Fruit fly (Drosophila melanogaster) whole organism, embryonic: ENCODE results near the gene IKKepsilon.

ENCODE experiments used
- Atf6 ChIP-seq: fragments of 200-800 bp; sonication (Bioruptor generic); IDR thresholded peaks from 2 replicates; pipeline ENCODE4 v1.3.6; 2022; ENCODE audit warnings: missing biosample characterization, missing genetic modification characterization
- Bgb ChIP-seq: fragments of 200-800 bp; sonication (Bioruptor generic); IDR thresholded peaks from 2 replicates; pipeline ENCODE4 v1.3.6; 2022; ENCODE audit warnings: missing biosample characterization, missing genetic modification characterization; ENCODE audit not compliant: partially characterized antibody
- CG12299 ChIP-seq: fragments of 200-800 bp; sonication (Bioruptor generic); optimal IDR thresholded peaks from 2 replicates; lab custom pipeline; 2018; ENCODE audit warnings: missing biosample characterization, mild to moderate bottlenecking, missing genetic modification characterization
- CG13287 ChIP-seq: fragments of 200-800 bp; sonication (Bioruptor generic); IDR thresholded peaks from 2 replicates; pipeline ENCODE4 v1.3.6; 2022; ENCODE audit warnings: missing biosample characterization, missing genetic modification characterization; ENCODE audit not compliant: partially characterized antibody
- CG15269 ChIP-seq: fragments of 200-800 bp; sonication (Bioruptor generic); optimal IDR thresholded peaks from 2 replicates; lab custom pipeline; 2018; ENCODE audit warnings: missing biosample characterization, mild to moderate bottlenecking, missing genetic modification characterization, moderate library complexity
- CG17612 ChIP-seq: fragments of 200-800 bp; sonication (Bioruptor generic); IDR thresholded peaks from 2 replicates; pipeline ENCODE4 v1.3.6; 2022; ENCODE audit warnings: missing biosample characterization, missing genetic modification characterization
- CG4730 ChIP-seq: fragments of 200-800 bp; sonication (Bioruptor generic); IDR thresholded peaks from 2 replicates; pipeline ENCODE4 v1.3.6; 2022; ENCODE audit warnings: missing biosample characterization, missing genetic modification characterization
- CG5180 ChIP-seq: fragments of 200-800 bp; sonication (Bioruptor generic); optimal IDR thresholded peaks from 3 replicates; lab custom pipeline; 2017; ENCODE audit warnings: missing biosample characterization, missing genetic modification characterization, mild to moderate bottlenecking, moderate library complexity, missing genetic modification reagents
- CG6791 ChIP-seq: fragments of 200-800 bp; sonication (Bioruptor generic); IDR thresholded peaks from 3 replicates; pipeline ENCODE4 v1.3.6; 2022; ENCODE audit warnings: missing biosample characterization, missing genetic modification characterization; ENCODE audit not compliant: partially characterized antibody
- CG7357 ChIP-seq: fragments of 200-800 bp; sonication (Bioruptor generic); IDR thresholded peaks from 3 replicates; pipeline ENCODE4 v1.3.6; 2022; ENCODE audit warnings: missing biosample characterization, missing genetic modification characterization
- CG8359 ChIP-seq: fragments of 200-800 bp; sonication (Bioruptor generic); optimal IDR thresholded peaks from 2 replicates; lab custom pipeline; 2017; ENCODE audit warnings: missing biosample characterization, mild to moderate bottlenecking, missing genetic modification characterization, borderline replicate concordance
- CoRest ChIP-seq: fragments of 200-800 bp; sonication (Bioruptor generic); optimal IDR thresholded peaks from 3 replicates; lab custom pipeline; 2018; ENCODE audit warnings: missing biosample characterization, mild to moderate bottlenecking, missing genetic modification characterization, moderate library complexity
- D19A ChIP-seq: fragments of 200-800 bp; optimal IDR thresholded peaks from 3 replicates; lab custom pipeline; 2019; ENCODE audit warnings: missing biosample characterization, mild to moderate bottlenecking, missing genetic modification characterization, moderate library complexity
- Dfd ChIP-seq, 2 experiments: fragments of >200 bp; optimal IDR thresholded peaks; 2 replicates each; lab custom pipeline; 2017; ENCODE audit warnings: missing biosample characterization in 2 of 2, missing genetic modification characterization in 2 of 2
- Doc2 ChIP-seq: fragments of 200-800 bp; sonication (Bioruptor generic); IDR thresholded peaks from 2 replicates; pipeline ENCODE4 v1.3.6; 2022; ENCODE audit warnings: missing biosample characterization, missing genetic modification characterization
- E2f1 ChIP-seq: fragments of 200-800 bp; sonication (Bioruptor generic); IDR thresholded peaks from 2 replicates; pipeline ENCODE4 v1.3.6; 2022; ENCODE audit warnings: missing biosample characterization, missing genetic modification characterization
- ERR ChIP-seq: fragments of 200-800 bp; sonication (Bioruptor generic); optimal IDR thresholded peaks from 2 replicates; lab custom pipeline; 2016; ENCODE audit warnings: missing biosample characterization, missing genetic modification characterization
- Ets65A ChIP-seq: fragments of 200-800 bp; sonication (Bioruptor generic); peaks from one replicate; lab custom pipeline; 2016; ENCODE audit warnings: missing biosample characterization, missing genetic modification characterization
- Mad ChIP-seq: fragments of 200-800 bp; sonication (Bioruptor generic); optimal IDR thresholded peaks from 2 replicates; lab custom pipeline; 2016; ENCODE audit warnings: missing biosample characterization, missing genetic modification characterization
- Mes4 ChIP-seq: fragments of 200-800 bp; sonication (Bioruptor generic); optimal IDR thresholded peaks from 2 replicates; lab custom pipeline; 2016; ENCODE audit warnings: missing biosample characterization, missing genetic modification characterization
- Myb ChIP-seq: fragments of 200-800 bp; sonication (Bioruptor generic); optimal IDR thresholded peaks from 2 replicates; lab custom pipeline; 2016; ENCODE audit warnings: missing biosample characterization, missing genetic modification characterization
- NFAT ChIP-seq: fragments of 200-800 bp; sonication (Bioruptor generic); IDR thresholded peaks from 2 replicates; pipeline ENCODE4 v1.3.6; 2022; ENCODE audit warnings: missing biosample characterization, missing genetic modification characterization
- NfI ChIP-seq: fragments of 200-800 bp; sonication (Bioruptor generic); optimal IDR thresholded peaks from 3 replicates; lab custom pipeline; 2018; ENCODE audit warnings: missing biosample characterization, mild to moderate bottlenecking, missing genetic modification characterization, moderate library complexity
- Oli ChIP-seq: fragments of 200-800 bp; sonication (Bioruptor generic); optimal IDR thresholded peaks from 2 replicates; lab custom pipeline; 2018; ENCODE audit warnings: missing biosample characterization, mild to moderate bottlenecking, missing genetic modification characterization, moderate library complexity
- Ravus ChIP-seq: fragments of 200-800 bp; sonication (Bioruptor generic); IDR thresholded peaks from 2 replicates; pipeline ENCODE4 v1.3.6; 2022; ENCODE audit warnings: missing biosample characterization, missing genetic modification characterization
- al ChIP-seq: fragments of 200-800 bp; sonication (Bioruptor generic); IDR thresholded peaks from 2 replicates; pipeline ENCODE4 v1.3.6; 2022; ENCODE audit warnings: missing biosample characterization, missing genetic modification characterization
- ara ChIP-seq: fragments of 200-800 bp; sonication (Bioruptor generic); IDR thresholded peaks from 2 replicates; pipeline ENCODE4 v1.3.6; 2022; ENCODE audit warnings: missing biosample characterization, missing genetic modification characterization
- az2 ChIP-seq: fragments of 200-800 bp; sonication (Bioruptor generic); optimal IDR thresholded peaks from 3 replicates; lab custom pipeline; 2016; ENCODE audit warnings: missing biosample characterization, missing genetic modification characterization
- bab2 ChIP-seq: fragments of 200-800 bp; sonication (Bioruptor generic); optimal IDR thresholded peaks from 2 replicates; lab custom pipeline; 2016; ENCODE audit warnings: missing biosample characterization, missing genetic modification characterization
- bcd ChIP-seq: fragments of 200-800 bp; sonication (Bioruptor generic); optimal IDR thresholded peaks from 2 replicates; lab custom pipeline; 2017; ENCODE audit warnings: missing biosample characterization, mild to moderate bottlenecking, missing genetic modification characterization
- esg ChIP-seq: fragments of 200-800 bp; sonication (Bioruptor generic); conservative IDR thresholded peaks from 2 replicates; pipeline ENCODE4 v1.3.6; 2022; ENCODE audit warnings: missing biosample characterization, missing genetic modification characterization
- fd3F ChIP-seq: fragments of 200-800 bp; sonication (Bioruptor generic); optimal IDR thresholded peaks from 2 replicates; lab custom pipeline; 2018; ENCODE audit warnings: missing biosample characterization, mild to moderate bottlenecking, missing genetic modification characterization, moderate library complexity
- ftz-f1 ChIP-seq: fragments of 200-800 bp; sonication (Bioruptor generic); optimal IDR thresholded peaks from 2 replicates; lab custom pipeline; 2016; ENCODE audit warnings: missing biosample characterization, missing genetic modification characterization
- gcm ChIP-seq: fragments of 200-800 bp; sonication (Bioruptor generic); optimal IDR thresholded peaks from 2 replicates; lab custom pipeline; 2019; ENCODE audit warnings: missing biosample characterization, mild to moderate bottlenecking, missing genetic modification characterization, moderate library complexity
- gro ChIP-seq: fragments of 200-800 bp; sonication (Bioruptor generic); optimal IDR thresholded peaks from 2 replicates; lab custom pipeline; 2016; ENCODE audit warnings: missing biosample characterization, missing genetic modification characterization
- ken ChIP-seq: fragments of 200-800 bp; sonication (Bioruptor generic); IDR thresholded peaks from 3 replicates; pipeline ENCODE4 v1.3.6; 2022; ENCODE audit warnings: missing biosample characterization, missing genetic modification characterization
- nmo ChIP-seq: fragments of 200-800 bp; sonication (Bioruptor generic); optimal IDR thresholded peaks from 2 replicates; lab custom pipeline; 2018; ENCODE audit warnings: missing biosample characterization, mild to moderate bottlenecking, missing genetic modification characterization, moderate library complexity
- nom ChIP-seq: fragments of 200-800 bp; sonication (Bioruptor generic); optimal IDR thresholded peaks from 2 replicates; lab custom pipeline; 2017; ENCODE audit warnings: missing biosample characterization, missing genetic modification characterization, mild to moderate bottlenecking, moderate library complexity, missing genetic modification reagents
- pan ChIP-seq, 4 experiments: fragments of >200 bp in 3 of 4; fragments of 200-800 bp in 1 of 4; sonication (Bioruptor generic) in 1 of 4; optimal IDR thresholded peaks in 3 of 4; IDR thresholded peaks in 1 of 4; 2 replicates each; pipeline versions ENCODE4 v1.3.6 to Lab custom; 2017 to 2022; ENCODE audit warnings: missing biosample characterization in 2 of 4, missing genetic modification characterization in 2 of 4, mixed read lengths in 1 of 4
- row ChIP-seq: fragments of 200-800 bp; sonication (Bioruptor generic); IDR thresholded peaks from 3 replicates; pipeline ENCODE4 v1.3.6; 2022; ENCODE audit warnings: missing biosample characterization, missing genetic modification characterization
- sens-2 ChIP-seq: fragments of 200-800 bp; sonication (Bioruptor generic); IDR thresholded peaks from 2 replicates; pipeline ENCODE4 v1.3.6; 2022; ENCODE audit warnings: missing biosample characterization, missing genetic modification characterization
- slbo ChIP-seq: fragments of 200-800 bp; sonication (Bioruptor generic); IDR thresholded peaks from 2 replicates; pipeline ENCODE4 v1.3.6; 2022; ENCODE audit warnings: missing biosample characterization, missing genetic modification characterization
- sug ChIP-seq: fragments of 200-800 bp; optimal IDR thresholded peaks from 2 replicates; lab custom pipeline; 2019; ENCODE audit warnings: missing biosample characterization, mild to moderate bottlenecking, missing genetic modification characterization, moderate library complexity
- trh ChIP-seq: fragments of 200-800 bp; sonication (Bioruptor generic); optimal IDR thresholded peaks from 2 replicates; lab custom pipeline; 2016; ENCODE audit warnings: missing biosample characterization, missing genetic modification characterization
- usp ChIP-seq: fragments of >200 bp; optimal IDR thresholded peaks from 2 replicates; lab custom pipeline; 2017; ENCODE audit warnings: missing biosample characterization, missing genetic modification characterization
- vvl ChIP-seq: fragments of 200-800 bp; sonication (Bioruptor generic); IDR thresholded peaks from 2 replicates; pipeline ENCODE4 v1.3.6; 2022; ENCODE audit warnings: missing biosample characterization, missing genetic modification characterization

Gene IKKepsilon

DNA sequence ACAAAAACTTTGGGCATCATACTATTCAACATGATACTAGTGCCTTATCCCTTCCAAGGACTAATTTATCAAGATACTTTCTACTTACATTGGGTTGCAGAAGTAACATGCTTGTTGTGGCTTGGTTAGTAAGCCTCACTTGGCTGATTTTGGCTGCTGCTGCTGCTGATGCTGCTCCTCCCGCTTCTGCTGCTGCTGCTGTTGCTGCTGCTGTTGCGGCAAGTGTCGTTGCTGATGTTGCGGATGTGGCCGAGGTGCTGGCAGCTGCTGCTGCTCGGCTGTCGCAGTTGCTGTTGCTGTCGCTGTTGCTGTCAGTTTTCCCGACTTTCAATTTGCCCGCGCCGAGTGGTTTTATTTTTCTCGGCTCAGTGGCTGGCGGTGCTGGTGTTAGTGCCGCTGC is 14.2 kb downstream of the IKKepsilon start:
- TF ChIP-seq Dfd (GFP tag; optimal IDR thresholded peaks at IDR 0.05; lab: Kevin White, UChicago) (peak in 1 of 2 experiments; percentile 59), CG8359 (GFP tag; lab: Kevin White, UChicago) (no peak)

DNA sequence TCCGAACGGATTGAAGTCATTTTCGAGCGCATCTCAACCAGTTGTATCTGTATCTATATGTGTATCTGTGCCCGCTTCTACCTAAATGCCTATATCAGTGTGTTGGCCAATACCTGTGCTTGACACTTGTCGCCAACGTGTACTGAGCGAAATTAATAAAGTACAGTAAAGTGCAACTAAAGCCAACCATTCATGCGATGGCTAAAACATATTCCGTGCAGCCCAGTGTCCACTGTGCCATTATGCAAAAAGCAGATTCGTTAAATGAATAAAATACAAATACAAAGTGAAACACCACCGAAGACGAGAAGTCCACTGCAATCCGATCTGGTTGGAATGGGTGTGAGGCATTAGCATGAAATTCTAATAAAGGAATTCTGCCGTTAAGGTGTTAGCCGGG is 19.2 kb downstream of the IKKepsilon start:
- TF ChIP-seq pan (optimal IDR thresholded peaks at IDR 0.05; lab: Kevin White, UChicago) (no peak), pan (GFP tag; optimal IDR thresholded peaks at IDR 0.05 in 1 of 2, IDR thresholded peaks at IDR 0.05 in 1 of 2) (peak in 1 of 2 experiments; percentile 23), CG5180 (GFP tag; lab: Kevin White, UChicago) (peak; percentile 42), trh (GFP tag; lab: Kevin White, UChicago) (no peak), bab2 (GFP tag; lab: Kevin White, UChicago) (no peak), CG12299 (no peak), Myb (GFP tag; lab: Kevin White, UChicago) (no peak), Ravus (GFP tag; lab: Robert Waterston, UW) (no peak), Mad (GFP tag; lab: Kevin White, UChicago) (no peak), ftz-f1 (no peak), vvl (GFP tag; lab: Robert Waterston, UW) (peak; percentile 21; the same call in 1 of the 2 replicates), sens-2 (no peak), ERR (GFP tag; lab: Kevin White, UChicago) (no peak), sug (tag; lab: Kevin White, UChicago) (no peak), ara (GFP tag; lab: Robert Waterston, UW) (no peak), Ets65A (GFP tag; lab: Kevin White, UChicago) (peak; percentile 80), gcm (no peak)

DNA sequence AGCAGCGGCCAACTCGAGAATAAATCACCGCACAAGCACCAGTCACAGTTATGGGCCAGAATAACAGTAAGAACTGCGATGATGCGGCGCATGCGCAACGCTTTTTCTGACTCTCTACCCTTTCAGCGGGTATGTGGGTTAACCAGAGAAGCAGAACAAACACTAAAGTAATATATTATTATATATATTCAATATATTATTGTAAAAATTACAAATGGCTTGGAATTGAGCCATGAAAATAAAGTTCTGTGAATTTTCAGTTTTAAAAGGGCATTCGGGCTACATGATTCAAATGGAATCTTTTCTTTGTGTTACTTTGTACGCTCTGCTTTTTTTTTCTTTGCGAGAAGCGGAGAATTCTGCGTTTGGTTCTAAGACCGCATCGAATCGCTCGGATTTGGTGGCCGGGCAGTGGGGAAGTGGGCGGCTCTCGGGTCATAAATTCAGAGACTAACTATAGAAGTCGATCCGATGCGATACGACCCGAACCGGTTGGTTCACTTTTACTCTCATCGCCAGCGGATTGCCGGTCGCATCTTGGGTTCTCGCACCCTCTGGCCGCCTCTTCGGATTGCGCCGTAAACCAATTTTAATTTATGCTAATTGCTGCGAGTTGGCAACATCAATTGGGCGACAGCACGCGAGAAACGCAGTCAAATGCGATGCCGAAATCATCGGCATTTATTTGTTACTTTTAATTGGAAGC is 24.8 kb downstream of the IKKepsilon start:
- peak; percentile 40 for TF ChIP-seq fd3F (GFP tag; lab: Kevin White, UChicago)
- no peak for TF ChIP-seq Doc2 (GFP tag; lab: Robert Waterston, UW)
- TF ChIP-seq esg = peak; percentile 32; the same call in 1 of the 2 replicates
- TF ChIP-seq gro = no peak
- peak; percentile 24; the same call in 1 of the 2 replicates for TF ChIP-seq al (GFP tag; lab: Robert Waterston, UW)
- TF ChIP-seq nom = no peak
- TF ChIP-seq CG15269 (tag; lab: Kevin White, UChicago) = peak; percentile 7
- TF ChIP-seq Oli (tag; lab: Kevin White, UChicago) = peak; percentile 26
- TF ChIP-seq CG4730 = 0 out of 2 replicates have a peak, but pooled peaks have one; percentile 43
- TF ChIP-seq Dfd (GFP tag; optimal IDR thresholded peaks at IDR 0.05; lab: Kevin White, UChicago) = no peak
- TF ChIP-seq slbo (GFP tag; lab: Robert Waterston, UW) = peak; percentile 42; the same call in 1 of the 2 replicates
- TF ChIP-seq pan (optimal IDR thresholded peaks at IDR 0.05; lab: Kevin White, UChicago) = no peak
- TF ChIP-seq pan (GFP tag; optimal IDR thresholded peaks at IDR 0.05 in 1 of 2, IDR thresholded peaks at IDR 0.05 in 1 of 2) = peak in 1 of 2 experiments; percentile 29
- TF ChIP-seq Atf6 (GFP tag; lab: Robert Waterston, UW) = no peak
- peak; percentile 8 for TF ChIP-seq az2 (GFP tag; lab: Kevin White, UChicago)
- TF ChIP-seq CG6791 = no peak
- TF ChIP-seq Mes4 (GFP tag; lab: Kevin White, UChicago) = no peak
- no peak for TF ChIP-seq CG13287 (GFP tag; lab: Robert Waterston, UW)
- peak; percentile 56; the same call in 2 of the 3 replicates for TF ChIP-seq row
- TF ChIP-seq NFAT (GFP tag; lab: Robert Waterston, UW) = 0 out of 2 replicates have a peak, but pooled peaks have one; percentile 2
- peak; percentile 22 for TF ChIP-seq bcd (GFP tag; lab: Kevin White, UChicago)
- peak; percentile 84 for TF ChIP-seq D19A
- TF ChIP-seq usp (GFP tag; lab: Kevin White, UChicago) = no peak
- TF ChIP-seq ken (GFP tag; lab: Robert Waterston, UW) = no peak
- TF ChIP-seq CG17612 (GFP tag; lab: Robert Waterston, UW) = no peak
- peak; percentile 29 for TF ChIP-seq NfI (GFP tag; lab: Kevin White, UChicago)
- TF ChIP-seq CoRest (tag; lab: Kevin White, UChicago) = peak; percentile 27
- no peak for TF ChIP-seq E2f1 (GFP tag; lab: Robert Waterston, UW)
- peak; percentile 50 for TF ChIP-seq nmo
- no peak for TF ChIP-seq Bgb (GFP tag; lab: Robert Waterston, UW)
- TF ChIP-seq CG7357 (GFP tag; lab: Robert Waterston, UW) = 0 out of 3 replicates have a peak, but pooled peaks have one; percentile 21
